Fruit fly (Drosophila melanogaster) whole organism, embryonic: ENCODE results near the gene CG5516.

Source experiments
- Adf1 ChIP-seq: fragments of 200-800 bp; sonication (Bioruptor generic); IDR thresholded peaks from 2 replicates; pipeline ENCODE4 v1.3.6; 2022; ENCODE audit warnings: missing biosample characterization, missing genetic modification characterization
- Atf3 ChIP-seq: fragments of 200-800 bp; sonication (Bioruptor generic); optimal IDR thresholded peaks from 3 replicates; lab custom pipeline; 2016; ENCODE audit warnings: missing biosample characterization, missing genetic modification characterization
- Bdp1 ChIP-seq: fragments of 200-800 bp; sonication (Bioruptor generic); optimal IDR thresholded peaks from 3 replicates; lab custom pipeline; 2016; ENCODE audit warnings: missing biosample characterization, missing genetic modification characterization
- Bgb ChIP-seq: fragments of 200-800 bp; sonication (Bioruptor generic); IDR thresholded peaks from 2 replicates; pipeline ENCODE4 v1.3.6; 2022; ENCODE audit warnings: missing biosample characterization, missing genetic modification characterization; ENCODE audit not compliant: partially characterized antibody
- CG10209 ChIP-seq: fragments of 200-800 bp; sonication (Bioruptor generic); optimal IDR thresholded peaks from 3 replicates; lab custom pipeline; 2017; ENCODE audit warnings: missing biosample characterization, mild to moderate bottlenecking, missing genetic modification characterization, missing genetic modification reagents
- CG10979 ChIP-seq: fragments of 200-800 bp; sonication (Bioruptor generic); optimal IDR thresholded peaks from 2 replicates; lab custom pipeline; 2018; ENCODE audit warnings: missing biosample characterization, mild to moderate bottlenecking, missing genetic modification characterization, moderate library complexity
- CG12299 ChIP-seq: fragments of 200-800 bp; sonication (Bioruptor generic); optimal IDR thresholded peaks from 2 replicates; lab custom pipeline; 2018; ENCODE audit warnings: missing biosample characterization, mild to moderate bottlenecking, missing genetic modification characterization
- CG12391 ChIP-seq: fragments of 200-800 bp; sonication (Bioruptor generic); optimal IDR thresholded peaks from 3 replicates; lab custom pipeline; 2018; ENCODE audit warnings: missing biosample characterization, mild to moderate bottlenecking, missing genetic modification characterization, moderate library complexity
- CG12942 ChIP-seq: fragments of 200-800 bp; sonication (Bioruptor generic); optimal IDR thresholded peaks from 3 replicates; lab custom pipeline; 2016; ENCODE audit warnings: missing biosample characterization, missing genetic modification characterization
- CG13424 ChIP-seq: fragments of 200-800 bp; sonication (Bioruptor generic); optimal IDR thresholded peaks from 2 replicates; lab custom pipeline; 2019; ENCODE audit warnings: missing biosample characterization, mild to moderate bottlenecking, missing genetic modification characterization, moderate library complexity
- CG13775 ChIP-seq: fragments of 200-800 bp; sonication (Bioruptor generic); optimal IDR thresholded peaks from 3 replicates; lab custom pipeline; 2017; ENCODE audit warnings: missing biosample characterization, mild to moderate bottlenecking, missing genetic modification characterization
- CG14050 ChIP-seq: fragments of 200-800 bp; sonication (Bioruptor generic); IDR thresholded peaks from 3 replicates; pipeline ENCODE4 v1.3.6; 2022; ENCODE audit warnings: missing biosample characterization, missing genetic modification characterization
- CG14667 ChIP-seq: fragments of 200-800 bp; sonication (Bioruptor generic); IDR thresholded peaks from 2 replicates; pipeline ENCODE4 v1.3.6; 2022; ENCODE audit warnings: missing biosample characterization, missing genetic modification characterization
- CG15269 ChIP-seq: fragments of 200-800 bp; sonication (Bioruptor generic); optimal IDR thresholded peaks from 2 replicates; lab custom pipeline; 2018; ENCODE audit warnings: missing biosample characterization, mild to moderate bottlenecking, missing genetic modification characterization, moderate library complexity
- CG15514 ChIP-seq: fragments of 200-800 bp; sonication (Bioruptor generic); optimal IDR thresholded peaks from 3 replicates; lab custom pipeline; 2017; ENCODE audit warnings: missing biosample characterization, missing genetic modification characterization, mild to moderate bottlenecking, moderate library complexity, missing genetic modification reagents
- CG18262 ChIP-seq: fragments of 200-800 bp; optimal IDR thresholded peaks from 3 replicates; lab custom pipeline; 2019; ENCODE audit warnings: missing biosample characterization, mild to moderate bottlenecking, missing genetic modification characterization, moderate library complexity
- CG2712 ChIP-seq: fragments of 200-800 bp; optimal IDR thresholded peaks from 3 replicates; lab custom pipeline; 2019; ENCODE audit warnings: missing biosample characterization, mild to moderate bottlenecking, missing genetic modification characterization, moderate library complexity
- CG4360 ChIP-seq: fragments of 200-800 bp; sonication (Bioruptor generic); IDR thresholded peaks from 2 replicates; pipeline ENCODE4 v1.3.6; 2022; ENCODE audit warnings: missing biosample characterization, missing genetic modification characterization
- CG4404 ChIP-seq: fragments of 200-800 bp; sonication (Bioruptor generic); IDR thresholded peaks from 2 replicates; pipeline ENCODE4 v1.3.6; 2022; ENCODE audit warnings: missing biosample characterization, missing genetic modification characterization
- CG4424 ChIP-seq: fragments of 200-800 bp; sonication (Bioruptor generic); optimal IDR thresholded peaks from 3 replicates; lab custom pipeline; 2016; ENCODE audit warnings: missing biosample characterization, missing genetic modification characterization
- CG4854 ChIP-seq: fragments of 200-800 bp; sonication (Bioruptor generic); optimal IDR thresholded peaks from 2 replicates; lab custom pipeline; 2016; ENCODE audit warnings: missing biosample characterization, missing genetic modification characterization, inconsistent platforms
- CG9215 ChIP-seq: fragments of 200-800 bp; sonication (Bioruptor generic); IDR thresholded peaks from 2 replicates; pipeline ENCODE4 v1.3.6; 2022; ENCODE audit warnings: missing biosample characterization, missing genetic modification characterization
- Drgx ChIP-seq: fragments of 200-800 bp; sonication (Bioruptor generic); IDR thresholded peaks from 2 replicates; pipeline ENCODE4 v1.3.6; 2022; ENCODE audit warnings: missing biosample characterization, missing genetic modification characterization
- E2f2 ChIP-seq: fragments of 200-800 bp; sonication (Bioruptor generic); IDR thresholded peaks from 2 replicates; pipeline ENCODE4 v1.3.6; 2022; ENCODE audit warnings: missing biosample characterization, missing genetic modification characterization
- Fer1 ChIP-seq: fragments of 200-800 bp; sonication (Bioruptor generic); optimal IDR thresholded peaks from 2 replicates; lab custom pipeline; 2017; ENCODE audit warnings: missing biosample characterization, mild to moderate bottlenecking, missing genetic modification characterization
- Hr51 ChIP-seq, 2 experiments: fragments of 200-800 bp; sonication (Bioruptor generic); optimal IDR thresholded peaks; 2 replicates in 1 of 2; 3 replicates in 1 of 2; lab custom pipeline; 2016 to 2018; ENCODE audit warnings: missing biosample characterization in 2 of 2, missing genetic modification characterization in 2 of 2, mild to moderate bottlenecking in 1 of 2, moderate library complexity in 1 of 2
- MESR4 ChIP-seq: fragments of 200-800 bp; sonication (Bioruptor generic); optimal IDR thresholded peaks from 2 replicates; lab custom pipeline; 2018; ENCODE audit warnings: missing biosample characterization, mild to moderate bottlenecking, missing genetic modification characterization, moderate library complexity
- Oaz ChIP-seq: fragments of 200-800 bp; sonication (Bioruptor generic); IDR thresholded peaks from 2 replicates; pipeline ENCODE4 v1.3.6; 2022; ENCODE audit warnings: missing biosample characterization, missing genetic modification characterization
- PHDP ChIP-seq: fragments of 200-800 bp; sonication (Bioruptor generic); optimal IDR thresholded peaks from 3 replicates; lab custom pipeline; 2018; ENCODE audit warnings: missing biosample characterization, mild to moderate bottlenecking, missing genetic modification characterization, moderate library complexity
- Sry-β ChIP-seq: fragments of 200-800 bp; sonication (Bioruptor generic); optimal IDR thresholded peaks from 2 replicates; lab custom pipeline; 2018; ENCODE audit warnings: missing biosample characterization, mild to moderate bottlenecking, missing genetic modification characterization, moderate library complexity
- Stat92E ChIP-seq, 3 experiments: fragments of >200 bp in 2 of 3; fragments of 200-800 bp in 1 of 3; sonication (Bioruptor generic) in 1 of 3; optimal IDR thresholded peaks; 2 replicates each; lab custom pipeline; 2017 to 2019; ENCODE audit warnings: missing biosample characterization in 3 of 3, missing genetic modification characterization in 3 of 3, mild to moderate bottlenecking in 1 of 3, moderate library complexity in 1 of 3
- cato ChIP-seq: fragments of 200-800 bp; sonication (Bioruptor generic); optimal IDR thresholded peaks from 2 replicates; lab custom pipeline; 2016; ENCODE audit warnings: missing biosample characterization, missing genetic modification characterization, borderline replicate concordance
- dysf ChIP-seq: fragments of 200-800 bp; sonication (Bioruptor generic); IDR thresholded peaks from 3 replicates; pipeline ENCODE4 v1.3.6; 2022; ENCODE audit warnings: missing biosample characterization, missing genetic modification characterization
- esg ChIP-seq: fragments of 200-800 bp; sonication (Bioruptor generic); conservative IDR thresholded peaks from 2 replicates; pipeline ENCODE4 v1.3.6; 2022; ENCODE audit warnings: missing biosample characterization, missing genetic modification characterization
- gcm2 ChIP-seq: fragments of 200-800 bp; sonication (Bioruptor generic); optimal IDR thresholded peaks from 2 replicates; lab custom pipeline; 2016; ENCODE audit warnings: missing biosample characterization, missing genetic modification characterization
- grau ChIP-seq: fragments of 200-800 bp; optimal IDR thresholded peaks from 3 replicates; lab custom pipeline; 2019; ENCODE audit warnings: missing biosample characterization, mild to moderate bottlenecking, missing genetic modification characterization, moderate library complexity
- gsb ChIP-seq: fragments of 200-800 bp; sonication (Bioruptor generic); IDR thresholded peaks from 2 replicates; pipeline ENCODE4 v1.3.6; 2022; ENCODE audit warnings: missing biosample characterization, missing genetic modification characterization
- lab ChIP-seq: fragments of 200-800 bp; sonication (Bioruptor generic); optimal IDR thresholded peaks from 3 replicates; lab custom pipeline; 2017; ENCODE audit warnings: missing biosample characterization, missing genetic modification characterization, mild to moderate bottlenecking, moderate library complexity, missing genetic modification reagents
- lmd ChIP-seq: fragments of 200-800 bp; sonication (Bioruptor generic); IDR thresholded peaks from 2 replicates; pipeline ENCODE4 v1.3.6; 2022; ENCODE audit warnings: missing biosample characterization, missing genetic modification characterization
- odd ChIP-seq: fragments of 200-800 bp; sonication (Bioruptor generic); optimal IDR thresholded peaks from 2 replicates; lab custom pipeline; 2017; ENCODE audit warnings: missing biosample characterization, mild to moderate bottlenecking, missing genetic modification characterization
- phol ChIP-seq: fragments of 200-800 bp; sonication (Bioruptor generic); optimal IDR thresholded peaks from 3 replicates; lab custom pipeline; 2018; ENCODE audit warnings: missing biosample characterization, mild to moderate bottlenecking, missing genetic modification characterization, moderate library complexity
- rib ChIP-seq: fragments of 200-800 bp; sonication (Bioruptor generic); IDR thresholded peaks from 2 replicates; pipeline ENCODE4 v1.3.6; 2022; ENCODE audit warnings: missing biosample characterization, missing genetic modification characterization
- row ChIP-seq: fragments of 200-800 bp; sonication (Bioruptor generic); IDR thresholded peaks from 3 replicates; pipeline ENCODE4 v1.3.6; 2022; ENCODE audit warnings: missing biosample characterization, missing genetic modification characterization
- sd ChIP-seq: fragments of 200-800 bp; sonication (Bioruptor generic); optimal IDR thresholded peaks from 3 replicates; lab custom pipeline; 2018; ENCODE audit warnings: missing biosample characterization, mild to moderate bottlenecking, missing genetic modification characterization, moderate library complexity
- sens ChIP-seq: fragments of 200-800 bp; sonication (Bioruptor generic); peaks from one replicate; lab custom pipeline; 2016; ENCODE audit warnings: missing biosample characterization, missing genetic modification characterization
- sisA ChIP-seq: fragments of 200-800 bp; sonication (Bioruptor generic); IDR thresholded peaks from 2 replicates; pipeline ENCODE4 v1.3.6; 2022; ENCODE audit warnings: missing biosample characterization, missing genetic modification characterization
- so ChIP-seq: fragments of 200-800 bp; sonication (Bioruptor generic); IDR thresholded peaks from 3 replicates; pipeline ENCODE4 v1.3.6; 2022; ENCODE audit warnings: missing biosample characterization, missing genetic modification characterization
- zen ChIP-seq: fragments of 200-800 bp; sonication (Bioruptor generic); optimal IDR thresholded peaks from 3 replicates; lab custom pipeline; 2018; ENCODE audit warnings: missing biosample characterization, mild to moderate bottlenecking, missing genetic modification characterization, moderate library complexity

The CG5516 gene

DNA sequence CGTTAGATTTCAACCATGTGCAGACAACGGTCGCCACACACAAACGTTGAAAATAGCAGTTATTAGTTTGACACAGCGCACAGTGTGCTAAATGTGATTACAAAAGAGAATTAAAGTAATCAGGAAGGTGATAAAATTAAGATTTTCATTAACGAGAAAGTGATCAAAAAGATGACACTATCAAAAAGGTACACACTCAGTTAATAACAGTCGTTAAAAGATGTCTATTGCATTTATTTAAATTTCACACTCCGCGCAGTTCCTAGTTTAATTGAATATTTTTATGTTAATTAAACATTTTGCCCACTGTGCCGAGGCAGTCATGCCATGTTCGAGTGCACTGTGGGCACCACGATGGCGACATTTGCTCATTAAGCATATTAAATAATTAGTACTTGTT is 36.5 kb upstream of the CG5516 start (continued):
- no peak for TF ChIP-seq cato (GFP tag; lab: Kevin White, UChicago)
- TF ChIP-seq Stat92E (GFP tag; optimal IDR thresholded peaks at IDR 0.05; lab: Kevin White, UChicago), result no peak
- peak; percentile 65; the same call in 2 of the 3 replicates for TF ChIP-seq dysf (GFP tag; lab: Robert Waterston, UW)
- TF ChIP-seq Sry-β (GFP tag; lab: Kevin White, UChicago), result no peak
- TF ChIP-seq Hr51 (GFP tag; optimal IDR thresholded peaks at IDR 0.05; lab: Kevin White, UChicago), result peak in 1 of 2 experiments; percentile 71
- no peak for TF ChIP-seq CG14667
- peak; percentile 10 for TF ChIP-seq CG10979 (tag; lab: Kevin White, UChicago)
- TF ChIP-seq CG4404 (GFP tag; lab: Robert Waterston, UW), result no peak
- no peak for TF ChIP-seq CG12942 (GFP tag; lab: Kevin White, UChicago)
- TF ChIP-seq Fer1 (GFP tag; lab: Kevin White, UChicago), result peak; percentile 3
- peak; percentile 40 for TF ChIP-seq CG18262
- TF ChIP-seq sisA (GFP tag; lab: Robert Waterston, UW), result peak; percentile 41
- TF ChIP-seq Atf3 (GFP tag; lab: Kevin White, UChicago), result no peak
- no peak for TF ChIP-seq CG12299 (tag; lab: Kevin White, UChicago)
- TF ChIP-seq CG12391 (tag; lab: Kevin White, UChicago), result peak; percentile 38
- peak; percentile 34 for TF ChIP-seq lab (GFP tag; lab: Kevin White, UChicago)
- TF ChIP-seq grau, result peak; percentile 40
- TF ChIP-seq sens (GFP tag; lab: Kevin White, UChicago), result peak; percentile 89
- TF ChIP-seq CG2712 (tag; lab: Kevin White, UChicago), result peak; percentile 34
- peak; percentile 74 for TF ChIP-seq Drgx
- TF ChIP-seq gsb (GFP tag; lab: Robert Waterston, UW), result no peak
- TF ChIP-seq CG4360 (GFP tag; lab: Robert Waterston, UW), result no peak
- 0 out of 2 replicates have a peak, but pooled peaks have one; percentile 31 for TF ChIP-seq esg (GFP tag; lab: Robert Waterston, UW)
- peak; percentile 35 for TF ChIP-seq CG10209
- no peak for TF ChIP-seq Adf1 (GFP tag; lab: Robert Waterston, UW)
- TF ChIP-seq row (GFP tag; lab: Robert Waterston, UW), result peak; percentile 65
- TF ChIP-seq Oaz (GFP tag; lab: Robert Waterston, UW), result peak; percentile 54; the same call in 1 of the 2 replicates
- TF ChIP-seq so (GFP tag; lab: Robert Waterston, UW), result no peak
- no peak for TF ChIP-seq CG13775 (GFP tag; lab: Kevin White, UChicago)
- peak; percentile 49 for TF ChIP-seq PHDP
- peak; percentile 5 for TF ChIP-seq CG4424 (GFP tag; lab: Kevin White, UChicago)
- TF ChIP-seq MESR4 (GFP tag; lab: Kevin White, UChicago), result no peak
- TF ChIP-seq E2f2 (GFP tag; lab: Robert Waterston, UW), result peak; percentile 22; the same call in 1 of the 2 replicates
- no peak for TF ChIP-seq Bgb (GFP tag; lab: Robert Waterston, UW)
- no peak for TF ChIP-seq rib (GFP tag; lab: Robert Waterston, UW)
- TF ChIP-seq zen (tag; lab: Kevin White, UChicago), result peak; percentile 29
- TF ChIP-seq CG9215 (GFP tag; lab: Robert Waterston, UW), result peak; percentile 18; the same call in 1 of the 2 replicates
- peak; percentile 9 for TF ChIP-seq CG15514 (GFP tag; lab: Kevin White, UChicago)
- peak; percentile 47 for TF ChIP-seq CG15269 (tag; lab: Kevin White, UChicago)
- TF ChIP-seq CG13424 (tag; lab: Kevin White, UChicago), result peak; percentile 44
- TF ChIP-seq lmd (GFP tag; lab: Robert Waterston, UW), result peak; percentile 42; the same call in 1 of the 2 replicates
- peak; percentile 19; the same call in 1 of the 3 replicates for TF ChIP-seq CG14050
- peak; percentile 41 for TF ChIP-seq phol
- TF ChIP-seq sd (tag; lab: Kevin White, UChicago), result no peak
- TF ChIP-seq odd (GFP tag; lab: Kevin White, UChicago), result peak; percentile 3
- no peak for TF ChIP-seq Bdp1
- no peak for TF ChIP-seq gcm2 (GFP tag; lab: Kevin White, UChicago)
- no peak for TF ChIP-seq CG4854 (GFP tag; lab: Kevin White, UChicago)
